Fruit fly (Drosophila melanogaster) whole organism, embryonic: Measurements from ENCODE around the gene Nthl1.

Experiments used
- Adf1 ChIP-seq: fragments of 200-800 bp; sonication (Bioruptor generic); IDR thresholded peaks from 2 replicates; pipeline ENCODE4 v1.3.6; 2022; ENCODE audit warnings: missing biosample characterization, missing genetic modification characterization
- B-H1 ChIP-seq: fragments of 200-800 bp; sonication (Bioruptor generic); IDR thresholded peaks from 3 replicates; pipeline ENCODE4 v1.3.6; 2022; ENCODE audit warnings: missing biosample characterization, missing genetic modification characterization
- B-H2 ChIP-seq: fragments of 200-800 bp; sonication (Bioruptor generic); optimal IDR thresholded peaks from 2 replicates; lab custom pipeline; 2018; ENCODE audit warnings: missing biosample characterization, mild to moderate bottlenecking, missing genetic modification characterization
- CG10979 ChIP-seq: fragments of 200-800 bp; sonication (Bioruptor generic); optimal IDR thresholded peaks from 2 replicates; lab custom pipeline; 2018; ENCODE audit warnings: missing biosample characterization, mild to moderate bottlenecking, missing genetic modification characterization, moderate library complexity
- CG12219 ChIP-seq: fragments of 200-800 bp; sonication (Bioruptor generic); optimal IDR thresholded peaks from 3 replicates; lab custom pipeline; 2018; ENCODE audit warnings: missing biosample characterization, mild to moderate bottlenecking, missing genetic modification characterization
- CG12236 ChIP-seq: fragments of 200-800 bp; sonication (Bioruptor generic); optimal IDR thresholded peaks from 2 replicates; lab custom pipeline; 2016; ENCODE audit warnings: missing biosample characterization, missing genetic modification characterization
- CG12299 ChIP-seq: fragments of 200-800 bp; sonication (Bioruptor generic); optimal IDR thresholded peaks from 2 replicates; lab custom pipeline; 2018; ENCODE audit warnings: missing biosample characterization, mild to moderate bottlenecking, missing genetic modification characterization
- CG12391 ChIP-seq: fragments of 200-800 bp; sonication (Bioruptor generic); optimal IDR thresholded peaks from 3 replicates; lab custom pipeline; 2018; ENCODE audit warnings: missing biosample characterization, mild to moderate bottlenecking, missing genetic modification characterization, moderate library complexity
- CG13296 ChIP-seq: fragments of 200-800 bp; sonication (Bioruptor generic); optimal IDR thresholded peaks from 3 replicates; lab custom pipeline; 2018; ENCODE audit warnings: missing biosample characterization, mild to moderate bottlenecking, missing genetic modification characterization
- CG15601 ChIP-seq: fragments of 200-800 bp; sonication (Bioruptor generic); optimal IDR thresholded peaks from 3 replicates; lab custom pipeline; 2019; ENCODE audit warnings: missing biosample characterization, mild to moderate bottlenecking, missing genetic modification characterization, moderate library complexity
- CG1792 ChIP-seq: fragments of 200-800 bp; sonication (Bioruptor generic); optimal IDR thresholded peaks from 2 replicates; lab custom pipeline; 2016; ENCODE audit warnings: missing biosample characterization, missing genetic modification characterization
- CG2129 ChIP-seq: fragments of 200-800 bp; sonication (Bioruptor generic); IDR thresholded peaks from 2 replicates; pipeline ENCODE4 v1.3.6; 2022; ENCODE audit warnings: missing biosample characterization, missing genetic modification characterization; ENCODE audit not compliant: partially characterized antibody
- CG2712 ChIP-seq: fragments of 200-800 bp; optimal IDR thresholded peaks from 3 replicates; lab custom pipeline; 2019; ENCODE audit warnings: missing biosample characterization, mild to moderate bottlenecking, missing genetic modification characterization, moderate library complexity
- CG32532 ChIP-seq: fragments of 200-800 bp; sonication (Bioruptor generic); IDR thresholded peaks from 2 replicates; pipeline ENCODE4 v1.3.6; 2022; ENCODE audit warnings: missing biosample characterization, missing genetic modification characterization
- CG4424 ChIP-seq: fragments of 200-800 bp; sonication (Bioruptor generic); optimal IDR thresholded peaks from 3 replicates; lab custom pipeline; 2016; ENCODE audit warnings: missing biosample characterization, missing genetic modification characterization
- CG7556 ChIP-seq: fragments of 200-800 bp; sonication (Bioruptor generic); optimal IDR thresholded peaks from 2 replicates; lab custom pipeline; 2017; ENCODE audit warnings: missing biosample characterization, mild to moderate bottlenecking, missing genetic modification characterization
- CG7987 ChIP-seq: fragments of 200-800 bp; sonication (Bioruptor generic); optimal IDR thresholded peaks from 2 replicates; lab custom pipeline; 2018; ENCODE audit warnings: missing biosample characterization, mild to moderate bottlenecking, missing genetic modification characterization, moderate library complexity
- CG9437 ChIP-seq: fragments of 200-800 bp; sonication (Bioruptor generic); optimal IDR thresholded peaks from 2 replicates; lab custom pipeline; 2018; ENCODE audit warnings: missing biosample characterization, mild to moderate bottlenecking, missing genetic modification characterization
- CHES-1-like ChIP-seq: fragments of 200-800 bp; sonication (Bioruptor generic); optimal IDR thresholded peaks from 2 replicates; lab custom pipeline; 2016; ENCODE audit warnings: missing biosample characterization, missing genetic modification characterization
- CkIIα-i1 ChIP-seq: fragments of 200-800 bp; sonication (Bioruptor generic); IDR thresholded peaks from 2 replicates; pipeline ENCODE4 v1.3.6; 2022; ENCODE audit warnings: missing biosample characterization, missing genetic modification characterization
- D ChIP-seq, 2 experiments: fragments of 200-800 bp in 1 of 2; fragments of >200 bp in 1 of 2; sonication (Bioruptor generic) in 1 of 2; optimal IDR thresholded peaks; 2 replicates in 1 of 2; 3 replicates in 1 of 2; lab custom pipeline; 2017; ENCODE audit warnings: mild to moderate bottlenecking in 1 of 2, missing biosample characterization in 1 of 2, missing genetic modification characterization in 1 of 2, missing genetic modification reagents in 1 of 2
- HLHmδ ChIP-seq: fragments of 200-800 bp; sonication (Bioruptor generic); optimal IDR thresholded peaks from 2 replicates; lab custom pipeline; 2018; ENCODE audit warnings: missing biosample characterization, mild to moderate bottlenecking, missing genetic modification characterization, moderate library complexity
- HmgD ChIP-seq: fragments of 200-800 bp; sonication (Bioruptor generic); optimal IDR thresholded peaks from 3 replicates; lab custom pipeline; 2016; ENCODE audit warnings: missing biosample characterization, missing genetic modification characterization
- Hmx ChIP-seq: fragments of 200-800 bp; sonication (Bioruptor generic); optimal IDR thresholded peaks from 2 replicates; lab custom pipeline; 2016; ENCODE audit warnings: missing biosample characterization, missing genetic modification characterization
- Hr78 ChIP-seq, 2 experiments: fragments of 200-800 bp in 1 of 2; fragments of >200 bp in 1 of 2; sonication (Bioruptor generic) in 1 of 2; optimal IDR thresholded peaks; 2 replicates each; lab custom pipeline; 2017 to 2019; ENCODE audit warnings: missing biosample characterization in 2 of 2, missing genetic modification characterization in 2 of 2, mild to moderate bottlenecking in 1 of 2, moderate library complexity in 1 of 2
- Jarid2 ChIP-seq: fragments of 200-800 bp; sonication (Bioruptor generic); optimal IDR thresholded peaks from 3 replicates; lab custom pipeline; 2017; ENCODE audit warnings: mild to moderate bottlenecking, missing biosample characterization, missing genetic modification reagents, missing genetic modification characterization
- Neu2 ChIP-seq: fragments of 200-800 bp; sonication (Bioruptor generic); optimal IDR thresholded peaks from 3 replicates; lab custom pipeline; 2016; ENCODE audit warnings: missing biosample characterization, missing genetic modification characterization, borderline replicate concordance
- Opbp ChIP-seq: fragments of 200-800 bp; sonication (Bioruptor generic); IDR thresholded peaks from 3 replicates; pipeline ENCODE4 v1.3.6; 2022; ENCODE audit warnings: missing biosample characterization, missing genetic modification characterization; ENCODE audit not compliant: partially characterized antibody
- Pdp1 ChIP-seq, 2 experiments: fragments of 200-800 bp; sonication (Bioruptor generic); optimal IDR thresholded peaks; 3 replicates each; lab custom pipeline; 2016; ENCODE audit warnings: missing biosample characterization in 2 of 2, missing genetic modification characterization in 2 of 2, mild to moderate bottlenecking in 1 of 2, moderate library complexity in 1 of 2
- Taf1 ChIP-seq: fragments of 200-800 bp; sonication (Bioruptor generic); IDR thresholded peaks from 2 replicates; pipeline ENCODE4 v1.3.6; 2022; ENCODE audit warnings: missing biosample characterization, missing genetic modification characterization
- Vsx1 ChIP-seq: fragments of 200-800 bp; sonication (Bioruptor generic); optimal IDR thresholded peaks from 2 replicates; lab custom pipeline; 2017; ENCODE audit warnings: missing biosample characterization, mild to moderate bottlenecking, missing genetic modification characterization, missing genetic modification reagents
- ac ChIP-seq: fragments of 200-800 bp; sonication (Bioruptor generic); optimal IDR thresholded peaks from 3 replicates; lab custom pipeline; 2017; ENCODE audit warnings: missing biosample characterization, mild to moderate bottlenecking, missing genetic modification characterization
- chm ChIP-seq: fragments of 200-800 bp; sonication (Bioruptor generic); IDR thresholded peaks from 2 replicates; pipeline ENCODE4 v1.3.6; 2022; ENCODE audit warnings: missing biosample characterization, missing genetic modification characterization
- crc ChIP-seq: fragments of 200-800 bp; sonication (Bioruptor generic); optimal IDR thresholded peaks from 2 replicates; lab custom pipeline; 2016; ENCODE audit warnings: missing biosample characterization, missing genetic modification characterization
- cwo ChIP-seq: fragments of 200-800 bp; sonication (Bioruptor generic); optimal IDR thresholded peaks from 3 replicates; lab custom pipeline; 2017; ENCODE audit warnings: missing biosample characterization, missing genetic modification characterization, mild to moderate bottlenecking, moderate library complexity, missing genetic modification reagents
- danr ChIP-seq: fragments of 200-800 bp; sonication (Bioruptor generic); IDR thresholded peaks from 2 replicates; pipeline ENCODE4 v1.3.6; 2022; ENCODE audit warnings: missing biosample characterization, missing genetic modification characterization
- esg ChIP-seq: fragments of 200-800 bp; sonication (Bioruptor generic); conservative IDR thresholded peaks from 2 replicates; pipeline ENCODE4 v1.3.6; 2022; ENCODE audit warnings: missing biosample characterization, missing genetic modification characterization
- fu2 ChIP-seq: fragments of 200-800 bp; sonication (Bioruptor generic); optimal IDR thresholded peaks from 2 replicates; lab custom pipeline; 2016; ENCODE audit warnings: missing biosample characterization, missing genetic modification characterization
- gem ChIP-seq: fragments of 200-800 bp; sonication (Bioruptor generic); optimal IDR thresholded peaks from 2 replicates; lab custom pipeline; 2019; ENCODE audit warnings: missing biosample characterization, mild to moderate bottlenecking, missing genetic modification characterization, moderate library complexity
- grn ChIP-seq: fragments of 200-800 bp; sonication (Bioruptor generic); optimal IDR thresholded peaks from 3 replicates; lab custom pipeline; 2017; ENCODE audit warnings: missing biosample characterization, missing genetic modification characterization
- klu ChIP-seq: fragments of 200-800 bp; sonication (Bioruptor generic); IDR thresholded peaks from 2 replicates; pipeline ENCODE4 v1.3.6; 2022; ENCODE audit warnings: missing biosample characterization, missing genetic modification characterization
- lmd ChIP-seq: fragments of 200-800 bp; sonication (Bioruptor generic); IDR thresholded peaks from 2 replicates; pipeline ENCODE4 v1.3.6; 2022; ENCODE audit warnings: missing biosample characterization, missing genetic modification characterization
- sd ChIP-seq: fragments of 200-800 bp; sonication (Bioruptor generic); optimal IDR thresholded peaks from 3 replicates; lab custom pipeline; 2018; ENCODE audit warnings: missing biosample characterization, mild to moderate bottlenecking, missing genetic modification characterization, moderate library complexity
- sens ChIP-seq: fragments of 200-800 bp; sonication (Bioruptor generic); peaks from one replicate; lab custom pipeline; 2016; ENCODE audit warnings: missing biosample characterization, missing genetic modification characterization
- trem ChIP-seq: fragments of 200-800 bp; optimal IDR thresholded peaks from 3 replicates; lab custom pipeline; 2019; ENCODE audit warnings: missing biosample characterization, mild to moderate bottlenecking, missing genetic modification characterization, moderate library complexity
- wdn ChIP-seq: fragments of 200-800 bp; sonication (Bioruptor generic); IDR thresholded peaks from 2 replicates; pipeline ENCODE4 v1.3.6; 2022; ENCODE audit warnings: missing biosample characterization, missing genetic modification characterization
- zen2 ChIP-seq: fragments of 200-800 bp; sonication (Bioruptor generic); IDR thresholded peaks from 3 replicates; pipeline ENCODE4 v1.3.6; 2022; ENCODE audit warnings: missing biosample characterization, missing genetic modification characterization; ENCODE audit not compliant: partially characterized antibody

Nthl1 gene

dm6 chr2L:20883097-20883496, 44.6 kb downstream of the Nthl1 start:
- no peak for TF ChIP-seq crc
- TF ChIP-seq Neu2 (GFP tag; lab: Kevin White, UChicago), result no peak
- TF ChIP-seq Adf1, result no peak
- no peak for TF ChIP-seq HLHmδ (GFP tag; lab: Kevin White, UChicago)
- TF ChIP-seq B-H2 (GFP tag; lab: Kevin White, UChicago), result no peak
- TF ChIP-seq B-H1 (GFP tag; lab: Robert Waterston, UW), result no peak
- no peak for TF ChIP-seq CG12299 (tag; lab: Kevin White, UChicago)
- no peak for TF ChIP-seq CkIIα-i1
- TF ChIP-seq ac (GFP tag; lab: Kevin White, UChicago), result no peak

- TF ChIP-seq CG7987 (GFP tag; lab: Kevin White, UChicago) (no peak), gem (tag; lab: Kevin White, UChicago) (peak; percentile 67), CG12236 (GFP tag; lab: Kevin White, UChicago) (no peak), CG2712 (tag; lab: Kevin White, UChicago) (peak; percentile 33), CG15601 (tag; lab: Kevin White, UChicago) (no peak), CG12219 (no peak), Taf1 (GFP tag; lab: Robert Waterston, UW) (peak; percentile 76), Opbp (GFP tag; lab: Robert Waterston, UW) (no peak), B-H2 (GFP tag; lab: Kevin White, UChicago) (no peak), D (optimal IDR thresholded peaks at IDR 0.05; lab: Kevin White, UChicago) (no peak), D (GFP tag; optimal IDR thresholded peaks at IDR 0.05; lab: Kevin White, UChicago) (no peak), CG12391 (no peak), Pdp1 (GFP tag; optimal IDR thresholded peaks at IDR 0.05; lab: Kevin White, UChicago) (peak; percentile 64 to 72), sd (tag; lab: Kevin White, UChicago) (peak; percentile 22), Hmx (no peak), CG32532 (GFP tag; lab: Robert Waterston, UW) (peak; percentile 89), danr (GFP tag; lab: Robert Waterston, UW) (no peak), CG2129 (GFP tag; lab: Robert Waterston, UW) (no peak), grn (GFP tag; lab: Kevin White, UChicago) (no peak), cwo (peak; percentile 76), Hr78 (GFP tag; optimal IDR thresholded peaks at IDR 0.05; lab: Kevin White, UChicago) (no peak), CG4424 (GFP tag; lab: Kevin White, UChicago) (peak; percentile 37), esg (peak; percentile 52), trem (tag; lab: Kevin White, UChicago) (no peak), CG9437 (GFP tag; lab: Kevin White, UChicago) (no peak), HmgD (GFP tag; lab: Kevin White, UChicago) (no peak), Vsx1 (GFP tag; lab: Kevin White, UChicago) (no peak), fu2 (peak; percentile 54), Jarid2 (GFP tag; lab: Kevin White, UChicago) (no peak), CHES-1-like (GFP tag; lab: Kevin White, UChicago) (peak; percentile 9), wdn (GFP tag; lab: Robert Waterston, UW) (peak; percentile 63), lmd (GFP tag; lab: Robert Waterston, UW) (peak; percentile 71; the same call in 1 of the 2 replicates), CG7556 (GFP tag; lab: Kevin White, UChicago) (peak; percentile 60), zen2 (GFP tag; lab: Robert Waterston, UW) (no peak), CG1792 (GFP tag; lab: Kevin White, UChicago) (no peak), chm (GFP tag; lab: Robert Waterston, UW) (no peak), B-H1 (GFP tag; lab: Robert Waterston, UW) (peak; percentile 49; the same call in 1 of the 3 replicates), CG13296 (peak; percentile 35), klu (0 out of 2 replicates have a peak, but pooled peaks have one; percentile 49), sens (GFP tag; lab: Kevin White, UChicago) (peak; percentile 87), CG10979 (tag; lab: Kevin White, UChicago) (peak; percentile 6)
Measured at dm6 chr2L:20881353-20882079, 46.1 kb downstream of the Nthl1 start.
